Worm (Caenorhabditis elegans): ENCODE measurements around the gene smf-1.
A peak's percentile ranks its signal among the peaks of the same experiment; 100 is the strongest.

smf-1 gene

DNA sequence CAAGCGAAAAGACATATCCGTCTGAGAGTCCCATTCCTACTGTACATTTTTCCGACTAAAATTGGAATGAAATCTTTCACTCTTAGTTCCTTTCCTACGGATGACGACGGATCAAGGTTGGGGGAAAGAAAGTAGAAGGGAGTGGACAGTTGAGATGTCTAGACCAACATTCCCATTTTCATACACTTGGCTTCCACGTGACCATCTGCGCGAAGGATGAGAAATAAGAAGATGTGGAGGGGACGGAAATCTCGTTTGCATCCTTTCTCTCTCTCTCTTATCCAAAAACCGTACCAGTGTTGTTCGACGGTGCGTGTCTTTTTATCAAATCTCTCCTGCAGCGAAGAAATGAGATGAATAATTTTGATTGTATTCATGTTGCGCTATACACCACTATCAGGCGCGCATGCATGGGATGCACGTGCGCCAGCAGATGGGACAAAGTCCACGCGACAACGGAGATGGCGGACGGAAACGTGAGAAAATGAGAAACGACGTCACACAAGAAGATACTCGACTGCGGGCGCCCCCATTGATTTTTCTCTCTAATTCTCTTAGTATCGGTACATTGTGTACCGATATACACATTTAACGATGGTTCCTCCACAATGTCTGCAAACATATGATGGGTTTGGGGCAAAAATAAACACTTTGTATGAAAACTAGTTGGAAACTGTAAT lies 14.6 kb upstream of the smf-1 start (continued):
- TF ChIP-seq ceh-24 (tag; optimal IDR thresholded peaks at IDR 0.05) = no peak
- no peak for TF ChIP-seq gmeb-2 (tag; optimal IDR thresholded peaks at IDR 0.05)
- no peak for TF ChIP-seq fkh-6 (tag; optimal IDR thresholded peaks at IDR 0.05)
- peak; percentile 90 for TF ChIP-seq unc-55 (GFP tag; optimal IDR thresholded peaks at IDR 0.05)
- no peak for TF ChIP-seq ceh-6 (GFP tag; optimal IDR thresholded peaks at IDR 0.05)
- peak; percentile 92 for TF ChIP-seq rnt-1 (tag; optimal IDR thresholded peaks at IDR 0.05)
- no peak for TF ChIP-seq pag-3 (tag; optimal IDR thresholded peaks at IDR 0.05; ENCODE audit: borderline replicate concordance)
- peak; percentile 69 for TF ChIP-seq unc-42 (tag; optimal IDR thresholded peaks at IDR 0.05)
- TF ChIP-seq ttx-3 (tag; optimal IDR thresholded peaks at IDR 0.05) = no peak
- TF ChIP-seq ceh-14 (tag; optimal IDR thresholded peaks at IDR 0.05) = no peak
- TF ChIP-seq F13H6.1 (tag; optimal IDR thresholded peaks at IDR 0.05) = peak; percentile 60
- TF ChIP-seq ceh-18 (tag; optimal IDR thresholded peaks at IDR 0.05) = peak; percentile 94
- no peak for TF ChIP-seq pha-4 (tag; optimal IDR thresholded peaks at IDR 0.05)
- no peak for TF ChIP-seq ztf-16 (tag; optimal IDR thresholded peaks at IDR 0.05)
- TF ChIP-seq pros-1 (tag; optimal IDR thresholded peaks at IDR 0.05) = peak; percentile 62
- TF ChIP-seq ceh-19 (GFP tag; optimal IDR thresholded peaks at IDR 0.05) = peak; percentile 4
- TF ChIP-seq C08G9.2 (tag; optimal IDR thresholded peaks at IDR 0.05) = no peak

DNA sequence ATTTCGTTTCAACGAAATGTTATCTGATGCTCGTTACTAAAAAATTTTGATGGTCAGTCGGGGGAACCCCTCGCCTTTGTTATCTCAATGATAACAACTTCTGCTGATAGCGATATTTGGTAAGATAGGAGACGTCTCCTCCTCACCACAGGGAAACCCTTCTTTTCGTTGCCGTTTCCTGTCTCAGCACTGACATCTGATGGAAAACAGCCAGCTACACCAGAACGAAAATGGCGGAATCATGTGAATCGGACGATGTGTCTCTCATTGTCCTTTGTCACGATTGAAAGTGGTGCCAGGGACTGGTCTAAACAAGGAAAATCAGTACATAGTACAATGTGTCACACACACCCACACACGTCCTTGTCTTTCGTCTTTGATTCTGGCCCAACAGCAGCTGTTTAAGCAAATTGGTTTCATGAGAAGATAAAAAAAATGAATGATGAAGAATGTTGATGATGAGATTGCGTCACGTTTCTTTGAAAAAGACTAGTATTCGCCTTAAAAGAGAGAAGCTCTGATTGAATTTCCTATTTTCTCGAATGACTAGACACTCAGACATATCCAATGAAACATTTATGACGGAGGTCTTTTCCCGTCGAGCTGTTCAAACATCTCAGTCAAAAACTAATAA lies 13.6 kb upstream of the smf-1 start:
- TF ChIP-seq hlh-30 (tag; optimal IDR thresholded peaks at IDR 0.05; ENCODE audit: insufficient read depth) = no peak
- TF ChIP-seq elt-2 (tag; optimal IDR thresholded peaks at IDR 0.05) = peak; percentile 94
- no peak for TF ChIP-seq dmd-4 (tag; optimal IDR thresholded peaks at IDR 0.05; ENCODE audit: borderline replicate concordance)
- TF ChIP-seq ceh-6 (GFP tag; optimal IDR thresholded peaks at IDR 0.05) = no peak
- TF ChIP-seq pha-4 (tag; optimal IDR thresholded peaks at IDR 0.05) = no peak
- no peak for TF ChIP-seq C08G9.2 (tag; optimal IDR thresholded peaks at IDR 0.05)
- no peak for TF ChIP-seq odd-2 (tag; optimal IDR thresholded peaks at IDR 0.05)
- no peak for TF ChIP-seq ceh-14 (tag; optimal IDR thresholded peaks at IDR 0.05)
- TF ChIP-seq pqm-1 (tag; optimal IDR thresholded peaks at IDR 0.05) = peak; percentile 11
- TF ChIP-seq ztf-16 (tag; optimal IDR thresholded peaks at IDR 0.05) = no peak
- peak; percentile 63 for TF ChIP-seq unc-42 (tag; optimal IDR thresholded peaks at IDR 0.05)
- no peak for TF ChIP-seq unc-55 (GFP tag; optimal IDR thresholded peaks at IDR 0.05)
- no peak for TF ChIP-seq Y22D7AL.16 (tag; optimal IDR thresholded peaks at IDR 0.05)

DNA sequence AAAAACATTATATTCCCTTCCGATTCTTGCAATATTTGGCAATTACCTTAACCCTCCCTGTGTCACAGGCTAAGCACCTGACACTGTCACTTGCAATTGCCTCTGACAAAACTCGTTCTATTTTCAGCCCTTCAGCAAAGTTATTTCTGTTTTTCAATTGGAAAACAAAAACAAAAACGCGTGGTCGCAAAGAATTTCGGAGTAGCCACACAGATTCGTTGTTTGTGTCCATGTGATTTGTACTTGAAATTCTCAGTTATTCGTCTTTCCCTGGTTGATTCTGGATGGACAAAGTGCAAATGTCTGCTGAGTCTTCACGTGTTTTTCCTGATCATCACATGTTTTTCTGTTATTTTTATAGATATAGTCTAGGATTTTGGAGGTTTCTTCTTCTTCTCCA lies 12.6 kb upstream of the smf-1 start:
- TF ChIP-seq hlh-30 (tag; optimal IDR thresholded peaks at IDR 0.05; ENCODE audit: insufficient read depth) = peak; percentile 13
- TF ChIP-seq unc-55 (GFP tag; optimal IDR thresholded peaks at IDR 0.05) = no peak

- TF ChIP-seq hlh-15 (tag; optimal IDR thresholded peaks at IDR 0.05) (no peak), tbx-2 (tag; optimal IDR thresholded peaks at IDR 0.05) (no peak), nhr-232 (tag; optimal IDR thresholded peaks at IDR 0.05) (no peak), T23F11.4 (GFP tag; optimal IDR thresholded peaks at IDR 0.05) (no peak), syd-9 (tag; optimal IDR thresholded peaks at IDR 0.05) (no peak), npax-4 (tag; optimal IDR thresholded peaks at IDR 0.05) (no peak), unc-55 (GFP tag; optimal IDR thresholded peaks at IDR 0.05) (no peak), fkh-10 (GFP tag; optimal IDR thresholded peaks at IDR 0.05) (no peak), ceh-9 (tag; optimal IDR thresholded peaks at IDR 0.05) (no peak), ceh-14 (tag; optimal IDR thresholded peaks at IDR 0.05) (no peak), pax-1 (tag; optimal IDR thresholded peaks at IDR 0.05) (no peak), elt-2 (tag; optimal IDR thresholded peaks at IDR 0.05) (no peak), sdc-2 (tag; optimal IDR thresholded peaks at IDR 0.05) (no peak), lim-6 (tag; optimal IDR thresholded peaks at IDR 0.05) (no peak), gmeb-2 (tag; optimal IDR thresholded peaks at IDR 0.05) (no peak), F13H6.1 (tag; optimal IDR thresholded peaks at IDR 0.05) (no peak), K02D7.2 (tag; optimal IDR thresholded peaks at IDR 0.05) (no peak), pha-4 (tag; optimal IDR thresholded peaks at IDR 0.05) (no peak), K09A11.1 (tag; optimal IDR thresholded peaks at IDR 0.05; ENCODE audit: insufficient read depth) (no peak), ztf-16 (tag; optimal IDR thresholded peaks at IDR 0.05) (no peak)
These were observed 10.3 kb upstream of the smf-1 start, which contains the start of gene R03E9.2 for ce11 chrX:6733201-6733600. TSS of gene R03E9.2 (minus strand) at chrX:6733301.
